Worm (Caenorhabditis elegans): Measurements from ENCODE around the gene rpl-11.1.

- no peak for TF ChIP-seq aly-2 (tag; optimal IDR thresholded peaks at IDR 0.05)
- no peak for TF ChIP-seq ztf-11 (tag; optimal IDR thresholded peaks at IDR 0.05)
- TF ChIP-seq R02D3.7 (tag; optimal IDR thresholded peaks at IDR 0.05), result no peak
Observed at ce11 chrV:3582671-3583070, 3.2 kb downstream of the rpl-11.1 start.
